Worm (Caenorhabditis elegans) whole organism, late embryonic: ENCODE measurements around the gene str-205.

Experiments used
- ceh-34 ChIP-seq: sonication (generic microtip); optimal IDR thresholded peaks from 2 replicates; lab custom pipeline; 2016; ENCODE audit warnings: mild to moderate bottlenecking, missing genetic modification characterization, missing compliant biosample characterization
- ceh-9 ChIP-seq: sonication (generic microtip); optimal IDR thresholded peaks from 2 replicates; lab custom pipeline; 2016; ENCODE audit warnings: mild to moderate bottlenecking, missing genetic modification characterization, inconsistent platforms, missing compliant biosample characterization
- pat-9 ChIP-seq: fragments of 200-800 bp; sonication (Bioruptor generic); optimal IDR thresholded peaks from 2 replicates; lab custom pipeline; 2018; ENCODE audit warnings: mild to moderate bottlenecking, missing genetic modification characterization, moderate library complexity, missing compliant biosample characterization
- sdc-2 ChIP-seq: sonication (generic microtip); optimal IDR thresholded peaks from 2 replicates; lab custom pipeline; 2016; ENCODE audit warnings: missing genotype, missing genetic modification characterization, missing compliant biosample characterization
- sox-2 ChIP-seq: fragments of 200-800 bp; sonication (Bioruptor generic); IDR thresholded peaks from 2 replicates; pipeline ENCODE4 v1.3.6; 2022; ENCODE audit warnings: missing genetic modification reagents, missing genetic modification characterization, missing compliant biosample characterization

ce11 chrV:4895744-4896143 is 34.0 kb downstream of the str-205 start, which contains the start of gene ugt-9:
- no peak for TF ChIP-seq ceh-34 (tag; lab: Kevin White, UChicago)
- TF ChIP-seq pat-9 (tag; lab: Kevin White, UChicago), result no peak
- TF ChIP-seq sdc-2, result no peak
- no peak for TF ChIP-seq ceh-9 (tag; lab: Kevin White, UChicago)
- no peak for TF ChIP-seq sox-2 (GFP tag; lab: Robert Waterston, UW)
